Fruit fly (Drosophila melanogaster) whole organism, embryonic: ENCODE measurements around the gene Hsp70Ab.
A peak's percentile ranks its signal among the peaks of the same experiment; 100 is the strongest.

Experiments used
- Ada2b ChIP-seq: fragments of 200-800 bp; sonication (Bioruptor generic); IDR thresholded peaks from 2 replicates; pipeline ENCODE4 v1.3.6; 2022; ENCODE audit warnings: missing biosample characterization, missing genetic modification characterization
- BEAF-32 ChIP-seq: fragments of 200-800 bp; sonication (Bioruptor generic); optimal IDR thresholded peaks from 3 replicates; lab custom pipeline; 2017; ENCODE audit warnings: missing biosample characterization, missing genetic modification characterization, mild to moderate bottlenecking, moderate library complexity, missing genetic modification reagents
- CG10565 ChIP-seq: fragments of 200-800 bp; sonication (Bioruptor generic); optimal IDR thresholded peaks from 3 replicates; lab custom pipeline; 2016; ENCODE audit warnings: missing biosample characterization, mild to moderate bottlenecking, missing genetic modification characterization
- CG11093 ChIP-seq: fragments of 200-800 bp; sonication (Bioruptor generic); IDR thresholded peaks from 3 replicates; pipeline ENCODE4 v1.3.6; 2022; ENCODE audit warnings: missing biosample characterization, missing genetic modification characterization
- CG12104 ChIP-seq: fragments of 200-800 bp; sonication (Bioruptor generic); optimal IDR thresholded peaks from 3 replicates; lab custom pipeline; 2016; ENCODE audit warnings: missing biosample characterization, missing genetic modification characterization
- CG14014 ChIP-seq: fragments of 200-800 bp; sonication (Bioruptor generic); IDR thresholded peaks from 2 replicates; pipeline ENCODE4 v1.3.6; 2022; ENCODE audit warnings: missing biosample characterization, missing genetic modification characterization
- CG1647 ChIP-seq: fragments of 200-800 bp; sonication (Bioruptor generic); optimal IDR thresholded peaks from 3 replicates; lab custom pipeline; 2016; ENCODE audit warnings: missing biosample characterization, missing genetic modification characterization
- CG17359 ChIP-seq: fragments of 200-800 bp; sonication (Bioruptor generic); optimal IDR thresholded peaks from 3 replicates; lab custom pipeline; 2018; ENCODE audit warnings: missing biosample characterization, mild to moderate bottlenecking, missing genetic modification characterization, moderate library complexity
- CG18262 ChIP-seq: fragments of 200-800 bp; optimal IDR thresholded peaks from 3 replicates; lab custom pipeline; 2019; ENCODE audit warnings: missing biosample characterization, mild to moderate bottlenecking, missing genetic modification characterization, moderate library complexity
- CG2678 ChIP-seq: fragments of 200-800 bp; sonication (Bioruptor generic); optimal IDR thresholded peaks from 3 replicates; lab custom pipeline; 2019; ENCODE audit warnings: missing biosample characterization, mild to moderate bottlenecking, missing genetic modification characterization, moderate library complexity
- CG31224 ChIP-seq: fragments of 200-800 bp; sonication (Bioruptor generic); IDR thresholded peaks from 2 replicates; pipeline ENCODE4 v1.3.6; 2022; ENCODE audit warnings: missing biosample characterization, missing genetic modification characterization
- CG3847 ChIP-seq: fragments of 200-800 bp; sonication (Bioruptor generic); IDR thresholded peaks from 2 replicates; pipeline ENCODE4 v1.3.6; 2022; ENCODE audit warnings: missing biosample characterization, missing genetic modification characterization
- CG3995 ChIP-seq: fragments of 200-800 bp; sonication (Bioruptor generic); optimal IDR thresholded peaks from 3 replicates; lab custom pipeline; 2016; ENCODE audit warnings: missing biosample characterization, missing genetic modification characterization
- CG6813 ChIP-seq: fragments of 200-800 bp; sonication (Bioruptor generic); optimal IDR thresholded peaks from 2 replicates; lab custom pipeline; 2017; ENCODE audit warnings: missing biosample characterization, missing genetic modification characterization, mild to moderate bottlenecking, moderate library complexity, missing genetic modification reagents
- CG7963 ChIP-seq: fragments of 200-800 bp; sonication (Bioruptor generic); IDR thresholded peaks from 3 replicates; pipeline ENCODE4 v1.3.6; 2022; ENCODE audit warnings: missing biosample characterization, missing genetic modification characterization; ENCODE audit not compliant: partially characterized antibody
- CG9215 ChIP-seq: fragments of 200-800 bp; sonication (Bioruptor generic); IDR thresholded peaks from 2 replicates; pipeline ENCODE4 v1.3.6; 2022; ENCODE audit warnings: missing biosample characterization, missing genetic modification characterization
- HLH54F ChIP-seq: fragments of 200-800 bp; sonication (Bioruptor generic); optimal IDR thresholded peaks from 3 replicates; lab custom pipeline; 2016; ENCODE audit warnings: missing biosample characterization, missing genetic modification characterization
- MTF-1 ChIP-seq: fragments of 200-800 bp; sonication (Bioruptor generic); optimal IDR thresholded peaks from 2 replicates; lab custom pipeline; 2018; ENCODE audit warnings: missing biosample characterization, mild to moderate bottlenecking, missing genetic modification characterization, borderline replicate concordance
- Med ChIP-seq: fragments of 200-800 bp; sonication (Bioruptor generic); peaks from one replicate; lab custom pipeline; 2016; ENCODE audit warnings: missing biosample characterization, missing genetic modification characterization, mild to moderate bottlenecking, inconsistent platforms, moderate library complexity
- NK7.1 ChIP-seq: fragments of 200-800 bp; sonication (Bioruptor generic); optimal IDR thresholded peaks from 3 replicates; lab custom pipeline; 2016; ENCODE audit warnings: missing biosample characterization, missing genetic modification characterization
- Stat92E ChIP-seq, 3 experiments: fragments of >200 bp in 2 of 3; fragments of 200-800 bp in 1 of 3; sonication (Bioruptor generic) in 1 of 3; optimal IDR thresholded peaks; 2 replicates each; lab custom pipeline; 2017 to 2019; ENCODE audit warnings: missing biosample characterization in 3 of 3, missing genetic modification characterization in 3 of 3, mild to moderate bottlenecking in 1 of 3, moderate library complexity in 1 of 3
- YL-1 ChIP-seq: fragments of 200-800 bp; sonication (Bioruptor generic); optimal IDR thresholded peaks from 3 replicates; lab custom pipeline; 2017; ENCODE audit warnings: missing biosample characterization, mild to moderate bottlenecking, missing genetic modification characterization
- ash1 ChIP-seq: fragments of 200-800 bp; sonication (Bioruptor generic); optimal IDR thresholded peaks from 2 replicates; lab custom pipeline; 2018; ENCODE audit warnings: missing biosample characterization, mild to moderate bottlenecking, missing genetic modification characterization
- az2 ChIP-seq: fragments of 200-800 bp; sonication (Bioruptor generic); optimal IDR thresholded peaks from 3 replicates; lab custom pipeline; 2016; ENCODE audit warnings: missing biosample characterization, missing genetic modification characterization
- br ChIP-seq: fragments of >200 bp; optimal IDR thresholded peaks from 2 replicates; lab custom pipeline; 2017
- bsh ChIP-seq, 2 experiments: fragments of 200-800 bp; sonication (Bioruptor generic); optimal IDR thresholded peaks; 2 replicates each; lab custom pipeline; 2017 to 2018; ENCODE audit warnings: mild to moderate bottlenecking in 2 of 2, missing biosample characterization in 2 of 2, missing genetic modification characterization in 2 of 2, moderate library complexity in 1 of 2
- chn ChIP-seq: fragments of 200-800 bp; sonication (Bioruptor generic); optimal IDR thresholded peaks from 2 replicates; lab custom pipeline; 2016; ENCODE audit warnings: missing biosample characterization, missing genetic modification characterization
- corto ChIP-seq: fragments of 200-800 bp; sonication (Bioruptor generic); optimal IDR thresholded peaks from 2 replicates; lab custom pipeline; 2016; ENCODE audit warnings: missing biosample characterization, mild to moderate bottlenecking, missing genetic modification characterization, moderate library complexity
- croc ChIP-seq: fragments of 200-800 bp; sonication (Bioruptor generic); conservative IDR thresholded peaks from 3 replicates; pipeline ENCODE4 v1.3.6; 2022; ENCODE audit warnings: missing biosample characterization, missing genetic modification characterization
- crol ChIP-seq: fragments of 200-800 bp; sonication (Bioruptor generic); IDR thresholded peaks from 2 replicates; pipeline ENCODE4 v1.3.6; 2022; ENCODE audit warnings: missing biosample characterization, missing genetic modification characterization
- crp ChIP-seq, 2 experiments: fragments of 200-800 bp; sonication (Bioruptor generic); optimal IDR thresholded peaks; 2 replicates in 1 of 2; 3 replicates in 1 of 2; lab custom pipeline; 2017; ENCODE audit warnings: missing biosample characterization in 2 of 2, missing genetic modification characterization in 2 of 2, mild to moderate bottlenecking in 1 of 2, moderate library complexity in 1 of 2
- fd3F ChIP-seq: fragments of 200-800 bp; sonication (Bioruptor generic); optimal IDR thresholded peaks from 2 replicates; lab custom pipeline; 2018; ENCODE audit warnings: missing biosample characterization, mild to moderate bottlenecking, missing genetic modification characterization, moderate library complexity
- hb ChIP-seq: fragments of 200-800 bp; sonication (Bioruptor generic); IDR thresholded peaks from 3 replicates; pipeline ENCODE4 v1.3.6; 2022; ENCODE audit warnings: missing biosample characterization, missing genetic modification characterization; ENCODE audit not compliant: partially characterized antibody
- hkb ChIP-seq, 2 experiments: fragments of 200-800 bp in 1 of 2; fragments of >200 bp in 1 of 2; sonication (Bioruptor generic) in 1 of 2; IDR thresholded peaks in 1 of 2; optimal IDR thresholded peaks in 1 of 2; 2 replicates each; pipeline versions ENCODE4 v1.3.6 to Lab custom; 2017 to 2022; ENCODE audit warnings: missing biosample characterization in 1 of 2, missing genetic modification characterization in 1 of 2
- insv ChIP-seq, 2 experiments: fragments of 200-800 bp; sonication (Bioruptor generic); optimal IDR thresholded peaks; 3 replicates each; lab custom pipeline; 2016 to 2018; ENCODE audit warnings: missing biosample characterization in 2 of 2, missing genetic modification characterization in 2 of 2
- ken ChIP-seq: fragments of 200-800 bp; sonication (Bioruptor generic); IDR thresholded peaks from 3 replicates; pipeline ENCODE4 v1.3.6; 2022; ENCODE audit warnings: missing biosample characterization, missing genetic modification characterization
- lmd ChIP-seq: fragments of 200-800 bp; sonication (Bioruptor generic); IDR thresholded peaks from 2 replicates; pipeline ENCODE4 v1.3.6; 2022; ENCODE audit warnings: missing biosample characterization, missing genetic modification characterization
- lola ChIP-seq, 3 experiments: fragments of >200 bp in 2 of 3; fragments of 200-800 bp in 1 of 3; sonication (Bioruptor generic) in 1 of 3; optimal IDR thresholded peaks; 2 replicates each; lab custom pipeline; 2017 to 2019; ENCODE audit warnings: missing biosample characterization in 3 of 3, missing genetic modification characterization in 3 of 3, mild to moderate bottlenecking in 1 of 3, moderate library complexity in 1 of 3
- lov ChIP-seq, 2 experiments: fragments of 200-800 bp in 1 of 2; fragments of >200 bp in 1 of 2; sonication (Bioruptor generic) in 1 of 2; IDR thresholded peaks in 1 of 2; optimal IDR thresholded peaks in 1 of 2; 2 replicates in 1 of 2; 3 replicates in 1 of 2; pipeline versions ENCODE4 v1.3.6 to Lab custom; 2017 to 2022; ENCODE audit warnings: missing biosample characterization in 1 of 2, missing genetic modification characterization in 1 of 2
- mam ChIP-seq: fragments of 200-800 bp; sonication (Bioruptor generic); optimal IDR thresholded peaks from 3 replicates; lab custom pipeline; 2016; ENCODE audit warnings: missing biosample characterization, missing genetic modification characterization
- pfk ChIP-seq: fragments of 200-800 bp; sonication (Bioruptor generic); optimal IDR thresholded peaks from 2 replicates; lab custom pipeline; 2018; ENCODE audit warnings: missing biosample characterization, mild to moderate bottlenecking, missing genetic modification characterization, moderate library complexity
- pzg ChIP-seq: fragments of 200-800 bp; sonication (Bioruptor generic); optimal IDR thresholded peaks from 3 replicates; lab custom pipeline; 2018; ENCODE audit warnings: missing biosample characterization, mild to moderate bottlenecking, missing genetic modification characterization, moderate library complexity
- sna ChIP-seq: fragments of 200-800 bp; sonication (Bioruptor generic); IDR thresholded peaks from 2 replicates; pipeline ENCODE4 v1.3.6; 2022; ENCODE audit warnings: missing biosample characterization, missing genetic modification characterization; ENCODE audit not compliant: partially characterized antibody
- vvl ChIP-seq: fragments of 200-800 bp; sonication (Bioruptor generic); IDR thresholded peaks from 2 replicates; pipeline ENCODE4 v1.3.6; 2022; ENCODE audit warnings: missing biosample characterization, missing genetic modification characterization
- wek ChIP-seq: fragments of 200-800 bp; sonication (Bioruptor generic); optimal IDR thresholded peaks from 3 replicates; lab custom pipeline; 2018; ENCODE audit warnings: missing biosample characterization, mild to moderate bottlenecking, missing genetic modification characterization, moderate library complexity
- zen ChIP-seq: fragments of 200-800 bp; sonication (Bioruptor generic); optimal IDR thresholded peaks from 3 replicates; lab custom pipeline; 2018; ENCODE audit warnings: missing biosample characterization, mild to moderate bottlenecking, missing genetic modification characterization, moderate library complexity
- zfh2 ChIP-seq: fragments of 200-800 bp; sonication (Bioruptor generic); optimal IDR thresholded peaks from 2 replicates; lab custom pipeline; 2016; ENCODE audit warnings: missing biosample characterization, missing genetic modification characterization

Hsp70Ab gene

dm6 chr3R:11967262-11968029 is 9.1 kb downstream of the Hsp70Ab start, which contains the start of the genes CG12213 and GC1 (continued):
- TF ChIP-seq lov (optimal IDR thresholded peaks at IDR 0.05; lab: Kevin White, UChicago) (no peak), lov (GFP tag; IDR thresholded peaks at IDR 0.05; lab: Robert Waterston, UW) (no peak), br (lab: Kevin White, UChicago) (no peak), YL-1 (peak; percentile 68), CG14014 (GFP tag; lab: Robert Waterston, UW) (no peak), BEAF-32 (GFP tag; lab: Kevin White, UChicago) (peak; percentile 99), zfh2 (GFP tag; lab: Kevin White, UChicago) (peak; percentile 16), chn (GFP tag; lab: Kevin White, UChicago) (no peak), Med (GFP tag; lab: Kevin White, UChicago) (peak; percentile 85), vvl (GFP tag; lab: Robert Waterston, UW) (peak; percentile 10; the same call in 1 of the 2 replicates), CG11093 (GFP tag; lab: Robert Waterston, UW) (no peak), MTF-1 (GFP tag; lab: Kevin White, UChicago) (no peak), pfk (no peak), CG17359 (tag; lab: Kevin White, UChicago) (no peak), crol (GFP tag; lab: Robert Waterston, UW) (peak; percentile 72), lmd (GFP tag; lab: Robert Waterston, UW) (no peak), CG3847 (peak; percentile 69), hkb (optimal IDR thresholded peaks at IDR 0.05; lab: Kevin White, UChicago) (no peak), hkb (GFP tag; IDR thresholded peaks at IDR 0.05; lab: Robert Waterston, UW) (no peak), pzg (GFP tag; lab: Kevin White, UChicago) (peak; percentile 80), ash1 (GFP tag; lab: Kevin White, UChicago) (no peak), crp (GFP tag; optimal IDR thresholded peaks at IDR 0.05; lab: Kevin White, UChicago) (peak in 1 of 2 experiments; percentile 48), sna (GFP tag; lab: Robert Waterston, UW) (peak; percentile 99), CG31224 (0 out of 2 replicates have a peak, but pooled peaks have one; percentile 32), CG6813 (GFP tag; lab: Kevin White, UChicago) (no peak), CG2678 (peak; percentile 11), corto (GFP tag; lab: Kevin White, UChicago) (peak; percentile 57), HLH54F (GFP tag; lab: Kevin White, UChicago) (peak; percentile 16), CG12104 (GFP tag; lab: Kevin White, UChicago) (peak; percentile 13), CG7963 (peak; percentile 91), CG9215 (no peak), Ada2b (GFP tag; lab: Robert Waterston, UW) (no peak), ken (no peak), Stat92E (GFP tag; optimal IDR thresholded peaks at IDR 0.05; lab: Kevin White, UChicago) (no peak), NK7.1 (GFP tag; lab: Kevin White, UChicago) (no peak), insv (GFP tag; optimal IDR thresholded peaks at IDR 0.05; lab: Kevin White, UChicago) (peak in 1 of 2 experiments; percentile 24), CG10565 (no peak), bsh (GFP tag; optimal IDR thresholded peaks at IDR 0.05; lab: Kevin White, UChicago) (no peak), croc (GFP tag; lab: Robert Waterston, UW) (no peak), fd3F (GFP tag; lab: Kevin White, UChicago) (no peak), CG1647 (peak; percentile 12), CG3995 (GFP tag; lab: Kevin White, UChicago) (peak; percentile 90), mam (peak; percentile 52), CG18262 (peak; percentile 38), wek (GFP tag; lab: Kevin White, UChicago) (peak; percentile 2), lola (GFP tag; optimal IDR thresholded peaks at IDR 0.05; lab: Kevin White, UChicago) (peak in 1 of 3 experiments; percentile 44), az2 (no peak), hb (GFP tag; lab: Robert Waterston, UW) (peak; percentile 98), zen (peak; percentile 30)
